Worm (Caenorhabditis elegans): ENCODE data around the gene F29A7.6.

Gene F29A7.6

DNA sequence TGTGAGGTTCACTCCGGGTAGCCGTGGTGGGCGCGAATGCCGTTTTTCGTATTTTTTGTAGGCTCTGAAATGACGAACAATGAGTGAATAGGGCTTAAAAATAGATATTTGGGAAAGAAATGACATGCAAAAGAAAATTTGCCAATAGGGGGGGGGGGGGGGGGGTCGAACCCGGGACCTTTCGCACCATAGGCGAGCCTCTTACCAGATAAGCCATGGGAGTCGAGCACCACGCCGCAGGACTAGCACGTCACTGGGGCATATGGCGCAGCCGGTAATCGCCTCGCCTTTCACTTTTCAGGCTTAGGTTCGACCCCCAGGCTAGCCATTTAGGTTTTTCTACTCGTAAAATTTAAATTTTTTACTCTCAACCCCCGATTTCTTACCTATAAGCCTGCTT, 33.2 kb downstream of the F29A7.6 start:
- TF ChIP-seq C38D4.7 (GFP tag; optimal IDR thresholded peaks at IDR 0.05) (no peak), nfya-1 (tag; optimal IDR thresholded peaks at IDR 0.05) (no peak), mec-3 (tag; optimal IDR thresholded peaks at IDR 0.05; ENCODE audit: borderline replicate concordance) (no peak), C08G9.2 (tag; optimal IDR thresholded peaks at IDR 0.05) (no peak), T23F11.4 (GFP tag; optimal IDR thresholded peaks at IDR 0.05) (no peak), ref-2 (tag; optimal IDR thresholded peaks at IDR 0.05) (no peak), ztf-16 (tag; optimal IDR thresholded peaks at IDR 0.05) (no peak), tbx-2 (tag; optimal IDR thresholded peaks at IDR 0.05) (no peak), elt-2 (tag; optimal IDR thresholded peaks at IDR 0.05) (no peak), lim-6 (tag; optimal IDR thresholded peaks at IDR 0.05) (no peak), che-1 (tag; optimal IDR thresholded peaks at IDR 0.05) (no peak), hlh-8 (tag; optimal IDR thresholded peaks at IDR 0.05) (no peak), madf-2 (tag; optimal IDR thresholded peaks at IDR 0.05) (no peak), syd-9 (tag; optimal IDR thresholded peaks at IDR 0.05) (no peak), hlh-15 (tag; optimal IDR thresholded peaks at IDR 0.05) (no peak), ahr-1 (tag; optimal IDR thresholded peaks at IDR 0.05) (no peak), ets-4 (tag; optimal IDR thresholded peaks at IDR 0.05) (no peak), unc-86 (tag; optimal IDR thresholded peaks at IDR 0.05) (no peak), unc-3 (GFP tag; conservative IDR thresholded peaks at IDR 0.05) (no peak), unc-3 (tag; optimal IDR thresholded peaks at IDR 0.05) (no peak), K09A11.1 (tag; optimal IDR thresholded peaks at IDR 0.05; ENCODE audit: insufficient read depth) (no peak)

DNA sequence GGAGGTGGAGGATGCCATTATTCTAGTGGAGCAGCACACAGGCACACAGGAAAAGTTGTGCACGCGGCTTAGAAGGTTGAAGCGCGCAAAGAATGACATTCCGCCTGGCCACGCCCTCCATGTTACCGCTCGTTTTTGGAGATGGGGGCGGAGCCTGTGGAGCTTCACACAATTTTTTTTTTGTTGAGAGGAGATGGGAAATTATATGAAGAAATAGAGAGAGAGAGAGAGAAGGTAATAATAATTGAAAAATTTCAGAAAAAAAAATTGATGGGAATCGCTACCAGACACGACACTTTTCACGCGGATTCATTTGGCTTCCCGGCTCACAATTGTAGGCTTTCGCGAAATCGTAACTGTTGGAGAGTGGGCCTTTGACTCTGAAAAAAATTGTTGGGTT, 35.1 kb downstream of the F29A7.6 start, which contains the start of gene T05A8.3:
Gene T05A8.3 (minus strand): TSS at position 101 of the 400 bp plus-strand sequence.
- TF ChIP-seq syd-9 (tag; optimal IDR thresholded peaks at IDR 0.05) (no peak), zip-5 (tag; optimal IDR thresholded peaks at IDR 0.05) (no peak), tbx-7 (tag; optimal IDR thresholded peaks at IDR 0.05) (no peak), C08G9.2 (tag; optimal IDR thresholded peaks at IDR 0.05) (no peak), sox-2 (GFP tag; IDR thresholded peaks at IDR 0.05) (no peak), ceh-19 (GFP tag; optimal IDR thresholded peaks at IDR 0.05) (no peak), lin-11 (tag; optimal IDR thresholded peaks at IDR 0.05) (no peak), ceh-30 (tag; optimal IDR thresholded peaks at IDR 0.05) (no peak), nhr-232 (tag; optimal IDR thresholded peaks at IDR 0.05) (no peak), ref-2 (tag; optimal IDR thresholded peaks at IDR 0.05) (no peak), odd-2 (tag; optimal IDR thresholded peaks at IDR 0.05) (no peak), pha-2 (tag; optimal IDR thresholded peaks at IDR 0.05) (no peak), K09A11.1 (tag; optimal IDR thresholded peaks at IDR 0.05; ENCODE audit: insufficient read depth) (no peak), K02D7.2 (tag; optimal IDR thresholded peaks at IDR 0.05) (no peak), ztf-16 (tag; optimal IDR thresholded peaks at IDR 0.05) (no peak), dmd-4 (tag; optimal IDR thresholded peaks at IDR 0.05; ENCODE audit: borderline replicate concordance) (no peak), ceh-6 (GFP tag; optimal IDR thresholded peaks at IDR 0.05) (no peak), pha-4 (tag; optimal IDR thresholded peaks at IDR 0.05) (no peak), pat-9 (tag; optimal IDR thresholded peaks at IDR 0.05) (no peak), hlh-6 (tag; optimal IDR thresholded peaks at IDR 0.05) (no peak)

DNA sequence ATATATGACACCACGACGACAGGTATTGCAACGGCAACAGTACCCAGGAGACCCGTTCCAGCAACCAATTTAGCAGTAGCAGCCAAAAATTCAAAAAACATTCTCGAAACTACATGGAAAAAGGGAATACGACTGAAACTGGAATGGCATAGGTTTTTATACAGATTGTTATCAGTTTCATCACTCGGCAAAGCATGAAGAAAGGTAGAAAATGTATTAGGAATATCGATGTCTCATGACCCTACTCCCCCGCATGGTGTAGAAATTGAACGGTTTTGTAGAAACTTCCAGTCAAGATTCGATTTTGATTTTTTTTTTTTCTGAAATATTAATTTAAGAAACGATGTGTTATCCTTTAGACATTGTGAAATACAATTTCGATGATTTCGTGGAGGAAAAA, 41.5 kb downstream of the F29A7.6 start, which contains the start of gene T05A8.2:
Gene T05A8.2 (minus strand): TSS at position 101 of the 400 bp plus-strand sequence.
- TF ChIP-seq ceh-18 (tag; optimal IDR thresholded peaks at IDR 0.05): no peak
- no peak for TF ChIP-seq pha-2 (tag; optimal IDR thresholded peaks at IDR 0.05)
- TF ChIP-seq ama-1 (optimal IDR thresholded peaks at IDR 0.05): no peak
- TF ChIP-seq fkh-10 (GFP tag; optimal IDR thresholded peaks at IDR 0.05): no peak
- no peak for TF ChIP-seq mec-3 (tag; optimal IDR thresholded peaks at IDR 0.05; ENCODE audit: borderline replicate concordance)
- no peak for TF ChIP-seq ceh-2 (tag; optimal IDR thresholded peaks at IDR 0.05)
- TF ChIP-seq unc-55 (GFP tag; optimal IDR thresholded peaks at IDR 0.05): no peak
- no peak for TF ChIP-seq pat-9 (tag; optimal IDR thresholded peaks at IDR 0.05)
- TF ChIP-seq nhr-11 (tag; optimal IDR thresholded peaks at IDR 0.05): no peak
- TF ChIP-seq hlh-15 (tag; optimal IDR thresholded peaks at IDR 0.05): no peak
- TF ChIP-seq sox-4 (tag; optimal IDR thresholded peaks at IDR 0.05): no peak
- TF ChIP-seq pros-1 (tag; optimal IDR thresholded peaks at IDR 0.05): no peak
